Worm (Caenorhabditis elegans) whole organism, young adult: ENCODE results near the gene srh-62.
A peak's percentile ranks its signal among the peaks of the same experiment; 100 is the strongest.

ENCODE experiments used
- B0261.1 ChIP-seq: sonication (generic microtip); optimal IDR thresholded peaks from 2 replicates; lab custom pipeline; 2016; ENCODE audit warnings: mild to moderate bottlenecking, missing genetic modification characterization, moderate library complexity, missing compliant biosample characterization
- B0336.3 ChIP-seq: fragments of 200-800 bp; sonication (Bioruptor generic); IDR thresholded peaks from 2 replicates; pipeline ENCODE4 v1.3.6; 2022; ENCODE audit warnings: missing genetic modification characterization, missing compliant biosample characterization
- C06A6.2 ChIP-seq: fragments of 200-800 bp; sonication (Bioruptor generic); conservative IDR thresholded peaks from 2 replicates; pipeline ENCODE4 v1.3.6; 2022; ENCODE audit warnings: missing genetic modification characterization, missing compliant biosample characterization
- F33H1.4 ChIP-seq: fragments of 200-800 bp; sonication (Bioruptor generic); IDR thresholded peaks from 2 replicates; pipeline ENCODE4 v1.3.6; 2022; ENCODE audit warnings: missing genetic modification reagents, missing genetic modification characterization, missing compliant biosample characterization
- F37B4.10 ChIP-seq: fragments of 200-800 bp; sonication (Bioruptor generic); IDR thresholded peaks from 2 replicates; pipeline ENCODE4 v1.3.6; 2022; ENCODE audit warnings: missing genetic modification characterization, missing compliant biosample characterization
- F39B2.1 ChIP-seq: fragments of 200-800 bp; sonication (Bioruptor generic); IDR thresholded peaks from 2 replicates; pipeline ENCODE4 v1.3.6; 2022; ENCODE audit warnings: missing genetic modification reagents, missing genetic modification characterization, missing compliant biosample characterization
- F52B5.7 ChIP-seq: sonication (generic microtip); optimal IDR thresholded peaks from 2 replicates; lab custom pipeline; 2016; ENCODE audit warnings: mild to moderate bottlenecking, missing genetic modification characterization, missing compliant biosample characterization
- T07F8.4 ChIP-seq: sonication (generic microtip); optimal IDR thresholded peaks from 2 replicates; lab custom pipeline; 2016; ENCODE audit warnings: mild to moderate bottlenecking, missing genetic modification characterization, moderate library complexity, missing compliant biosample characterization
- Y53G8AR.9 ChIP-seq: fragments of 200-800 bp; sonication (Bioruptor generic); conservative IDR thresholded peaks from 2 replicates; pipeline ENCODE4 v1.3.6; 2022; ENCODE audit warnings: missing genetic modification reagents, missing genetic modification characterization, missing compliant biosample characterization
- Y79H2A.3 ChIP-seq: fragments of 200-800 bp; sonication (Bioruptor generic); conservative IDR thresholded peaks from 2 replicates; pipeline ENCODE4 v1.3.6; 2022; ENCODE audit warnings: missing genetic modification reagents, missing genetic modification characterization, missing compliant biosample characterization
- akir-1 ChIP-seq: fragments of 200-800 bp; sonication (Bioruptor generic); optimal IDR thresholded peaks from 2 replicates; lab custom pipeline; 2018; ENCODE audit warnings: mild to moderate bottlenecking, missing genetic modification characterization, moderate library complexity, missing compliant biosample characterization
- attf-3 ChIP-seq: fragments of 200-800 bp; sonication (Bioruptor generic); conservative IDR thresholded peaks from 2 replicates; pipeline ENCODE4 v1.3.6; 2022; ENCODE audit warnings: missing genetic modification reagents, missing genetic modification characterization, missing compliant biosample characterization
- bed-1 ChIP-seq: fragments of 200-800 bp; sonication (Bioruptor generic); IDR thresholded peaks from 2 replicates; pipeline ENCODE4 v1.3.6; 2022; ENCODE audit warnings: missing genetic modification reagents, missing genetic modification characterization, missing compliant biosample characterization
- bed-2 ChIP-seq: fragments of 200-800 bp; sonication (Bioruptor generic); IDR thresholded peaks from 2 replicates; pipeline ENCODE4 v1.3.6; 2022; ENCODE audit warnings: missing genetic modification reagents, missing genetic modification characterization, missing compliant biosample characterization
- ccch-3 ChIP-seq: fragments of 200-800 bp; sonication (Bioruptor generic); optimal IDR thresholded peaks from 2 replicates; lab custom pipeline; 2018; ENCODE audit warnings: mild to moderate bottlenecking, missing genetic modification characterization, missing compliant biosample characterization
- ceh-100 ChIP-seq: fragments of 200-800 bp; sonication (Bioruptor generic); IDR thresholded peaks from 2 replicates; pipeline ENCODE4 v1.3.6; 2022; ENCODE audit warnings: missing genetic modification reagents, missing genetic modification characterization, missing compliant biosample characterization
- ceh-58 ChIP-seq: fragments of 200-800 bp; sonication (Bioruptor generic); IDR thresholded peaks from 2 replicates; pipeline ENCODE4 v1.3.6; 2022; ENCODE audit warnings: missing genetic modification characterization, missing compliant biosample characterization
- ceh-79 ChIP-seq: sonication (generic microtip); optimal IDR thresholded peaks from 2 replicates; lab custom pipeline; 2017; ENCODE audit warnings: mild to moderate bottlenecking, missing genetic modification characterization, missing compliant biosample characterization
- dpff-1 ChIP-seq: sonication (generic microtip); optimal IDR thresholded peaks from 2 replicates; lab custom pipeline; 2017; ENCODE audit warnings: mild to moderate bottlenecking, missing genetic modification characterization, missing compliant biosample characterization
- egl-18 ChIP-seq: fragments of 200-800 bp; sonication (Bioruptor generic); IDR thresholded peaks from 2 replicates; pipeline ENCODE4 v1.3.6; 2022; ENCODE audit warnings: missing genetic modification reagents, missing genetic modification characterization, missing compliant biosample characterization
- egrh-3 ChIP-seq: fragments of 200-800 bp; sonication (Bioruptor generic); IDR thresholded peaks from 2 replicates; pipeline ENCODE4 v1.3.6; 2022; ENCODE audit warnings: missing genetic modification reagents, missing genetic modification characterization, missing compliant biosample characterization
- ets-4 ChIP-seq: fragments of 200-800 bp; sonication (Bioruptor generic); optimal IDR thresholded peaks from 2 replicates; lab custom pipeline; 2018; ENCODE audit warnings: mild to moderate bottlenecking, missing genetic modification characterization, missing compliant biosample characterization
- him-1 ChIP-seq: sonication (generic microtip); optimal IDR thresholded peaks from 2 replicates; lab custom pipeline; 2016; ENCODE audit warnings: missing genotype, missing genetic modification reagents, missing genetic modification characterization, missing compliant biosample characterization
- hrde-1 ChIP-seq: sonication (generic microtip); optimal IDR thresholded peaks from 2 replicates; lab custom pipeline; 2016; ENCODE audit warnings: missing genetic modification characterization, mild to moderate bottlenecking, missing compliant biosample characterization, moderate library complexity, missing genotype, missing genetic modification reagents, borderline replicate concordance
- let-526 ChIP-seq: fragments of 200-800 bp; sonication (Bioruptor generic); IDR thresholded peaks from 2 replicates; pipeline ENCODE4 v1.3.6; 2022; ENCODE audit warnings: missing genetic modification reagents, missing genetic modification characterization, missing compliant biosample characterization
- lin-40 ChIP-seq: sonication (generic microtip); optimal IDR thresholded peaks from 2 replicates; lab custom pipeline; 2016; ENCODE audit warnings: missing genetic modification characterization, mild to moderate bottlenecking, missing compliant biosample characterization, missing genotype, missing genetic modification reagents
- madf-8 ChIP-seq: fragments of 200-800 bp; sonication (Bioruptor generic); conservative IDR thresholded peaks from 2 replicates; pipeline ENCODE4 v1.3.6; 2022; ENCODE audit warnings: missing genetic modification reagents, missing genetic modification characterization, missing compliant biosample characterization
- mel-28 ChIP-seq: sonication (generic microtip); optimal IDR thresholded peaks from 2 replicates; lab custom pipeline; 2016; ENCODE audit warnings: borderline replicate concordance, mild to moderate bottlenecking, missing genetic modification characterization, missing compliant biosample characterization
- mxl-1 ChIP-seq: sonication (generic microtip); optimal IDR thresholded peaks from 2 replicates; lab custom pipeline; 2016; ENCODE audit warnings: missing genetic modification characterization, missing compliant biosample characterization
- nfya-2 ChIP-seq: fragments of 200-800 bp; sonication (Bioruptor generic); IDR thresholded peaks from 2 replicates; pipeline ENCODE4 v1.3.6; 2022; ENCODE audit warnings: missing genetic modification reagents, missing genetic modification characterization, missing compliant biosample characterization
- nhr-120 ChIP-seq: fragments of 200-800 bp; sonication (Bioruptor generic); IDR thresholded peaks from 2 replicates; pipeline ENCODE4 v1.3.6; 2022; ENCODE audit warnings: missing genetic modification characterization, missing compliant biosample characterization
- nhr-179 ChIP-seq: sonication (generic microtip); optimal IDR thresholded peaks from 2 replicates; lab custom pipeline; 2016; ENCODE audit warnings: mild to moderate bottlenecking, missing genetic modification characterization, missing compliant biosample characterization
- nhr-27 ChIP-seq: fragments of 200-800 bp; sonication (Bioruptor generic); optimal IDR thresholded peaks from 2 replicates; lab custom pipeline; 2018; ENCODE audit warnings: mild to moderate bottlenecking, missing genetic modification characterization, moderate library complexity, missing compliant biosample characterization
- pha-4 ChIP-seq: fragments of 150-350 bp; sonication (generic microtip); optimal IDR thresholded peaks from 2 replicates; lab custom pipeline; 2014; ENCODE audit warnings: missing biosample characterization, missing genetic modification reagents, missing genetic modification characterization
- rcor-1 ChIP-seq: fragments of 200-800 bp; sonication (Bioruptor generic); IDR thresholded peaks from 2 replicates; pipeline ENCODE4 v1.3.6; 2022; ENCODE audit warnings: missing genetic modification reagents, missing genetic modification characterization, missing compliant biosample characterization
- repo-1 ChIP-seq: sonication (generic microtip); optimal IDR thresholded peaks from 2 replicates; lab custom pipeline; 2017; ENCODE audit warnings: mild to moderate bottlenecking, missing genetic modification characterization, missing compliant biosample characterization
- snpc-1.1 ChIP-seq: sonication (generic microtip); optimal IDR thresholded peaks from 2 replicates; lab custom pipeline; 2017; ENCODE audit warnings: missing genetic modification characterization, mild to moderate bottlenecking, missing compliant biosample characterization, antibody characterized with exemption, moderate library complexity, missing genotype, missing genetic modification reagents; ENCODE audit not compliant: insufficient read depth
- snpc-1.3 ChIP-seq: sonication (generic microtip); optimal IDR thresholded peaks from 2 replicates; lab custom pipeline; 2017; ENCODE audit warnings: missing genetic modification characterization, mild to moderate bottlenecking, missing compliant biosample characterization, antibody characterized with exemption, moderate library complexity, missing genotype, missing genetic modification reagents; ENCODE audit not compliant: insufficient read depth
- somi-1 ChIP-seq: fragments of 200-800 bp; sonication (Bioruptor generic); optimal IDR thresholded peaks from 2 replicates; lab custom pipeline; 2018; ENCODE audit warnings: mild to moderate bottlenecking, missing genetic modification characterization, missing compliant biosample characterization
- tlf-1 ChIP-seq: fragments of 200-800 bp; sonication (Bioruptor generic); optimal IDR thresholded peaks from 2 replicates; lab custom pipeline; 2018; ENCODE audit warnings: mild to moderate bottlenecking, missing genetic modification characterization, missing compliant biosample characterization
- unc-62 ChIP-seq: fragments of 150-350 bp; optimal IDR thresholded peaks from 2 replicates; lab custom pipeline; 2014; ENCODE audit warnings: missing biosample characterization, missing genetic modification reagents, missing genetic modification characterization
- xnd-1 ChIP-seq: sonication (generic microtip); optimal IDR thresholded peaks from 2 replicates; lab custom pipeline; 2016; ENCODE audit warnings: missing genotype, missing genetic modification reagents, missing genetic modification characterization, missing compliant biosample characterization
- zfh-2 ChIP-seq: fragments of 200-800 bp; sonication (Bioruptor generic); conservative IDR thresholded peaks from 2 replicates; pipeline ENCODE4 v1.3.6; 2022; ENCODE audit warnings: missing genetic modification reagents, missing genetic modification characterization, missing compliant biosample characterization
- zim-3 ChIP-seq: sonication (generic microtip); optimal IDR thresholded peaks from 2 replicates; lab custom pipeline; 2017; ENCODE audit warnings: mild to moderate bottlenecking, missing genetic modification characterization, moderate library complexity, missing compliant biosample characterization
- ztf-25 ChIP-seq: fragments of 200-800 bp; sonication (Bioruptor generic); IDR thresholded peaks from 2 replicates; pipeline ENCODE4 v1.3.6; 2022; ENCODE audit warnings: missing genetic modification reagents, missing genetic modification characterization, missing compliant biosample characterization
- ztf-3 ChIP-seq: fragments of 200-800 bp; sonication (Bioruptor generic); optimal IDR thresholded peaks from 2 replicates; lab custom pipeline; 2018; ENCODE audit warnings: mild to moderate bottlenecking, missing genetic modification characterization, missing compliant biosample characterization
- ztf-6 ChIP-seq: fragments of 200-800 bp; sonication (Bioruptor generic); IDR thresholded peaks from 2 replicates; pipeline ENCODE4 v1.3.6; 2022; ENCODE audit warnings: missing genetic modification reagents, missing genetic modification characterization, missing compliant biosample characterization

srh-62 gene

DNA sequence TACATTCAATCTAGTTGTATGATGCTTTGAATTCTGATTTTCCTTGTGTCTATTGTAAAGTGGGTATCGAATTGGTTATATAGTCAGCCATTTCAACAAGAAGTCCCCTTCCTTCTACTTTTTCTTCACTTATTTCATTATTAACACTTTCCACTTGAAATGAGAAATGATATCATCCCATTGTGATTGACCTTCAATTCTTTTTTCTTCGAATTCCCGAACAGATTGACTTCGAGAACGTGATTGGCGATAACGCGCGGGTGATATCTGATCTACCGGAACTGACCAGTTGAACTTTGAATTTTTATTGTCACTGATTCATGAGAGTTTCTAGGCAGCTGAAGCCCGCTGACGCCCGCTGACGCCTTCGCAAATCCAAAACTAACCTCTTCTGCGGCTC, 24.7 kb downstream of the srh-62 start:
- no peak for TF ChIP-seq attf-3 (GFP tag; lab: Robert Waterston, UW)
- 0 out of 2 replicates have a peak, but pooled peaks have one; percentile 17 for TF ChIP-seq egl-18 (GFP tag; lab: Robert Waterston, UW)
- TF ChIP-seq lin-40 = no peak
- no peak for TF ChIP-seq ztf-3 (GFP tag; lab: Kevin White, UChicago)
- no peak for TF ChIP-seq B0336.3 (GFP tag; lab: Robert Waterston, UW)
- TF ChIP-seq bed-2 (GFP tag; lab: Robert Waterston, UW) = no peak
- no peak for TF ChIP-seq Y53G8AR.9 (GFP tag; lab: Robert Waterston, UW)
- TF ChIP-seq tlf-1 (GFP tag; lab: Kevin White, UChicago) = no peak
- TF ChIP-seq nhr-120 (GFP tag; lab: Robert Waterston, UW) = no peak
- TF ChIP-seq ccch-3 (GFP tag; lab: Kevin White, UChicago) = no peak
- TF ChIP-seq xnd-1 (tag; lab: Kevin White, UChicago) = no peak
- peak; percentile 40; the same call in 1 of the 2 replicates for TF ChIP-seq C06A6.2 (GFP tag; lab: Robert Waterston, UW)
- TF ChIP-seq nhr-179 (tag; lab: Kevin White, UChicago) = no peak
- TF ChIP-seq let-526 (GFP tag; lab: Robert Waterston, UW) = no peak
- TF ChIP-seq nfya-2 = no peak
- no peak for TF ChIP-seq somi-1
- no peak for TF ChIP-seq zim-3 (tag; lab: Kevin White, UChicago)

DNA sequence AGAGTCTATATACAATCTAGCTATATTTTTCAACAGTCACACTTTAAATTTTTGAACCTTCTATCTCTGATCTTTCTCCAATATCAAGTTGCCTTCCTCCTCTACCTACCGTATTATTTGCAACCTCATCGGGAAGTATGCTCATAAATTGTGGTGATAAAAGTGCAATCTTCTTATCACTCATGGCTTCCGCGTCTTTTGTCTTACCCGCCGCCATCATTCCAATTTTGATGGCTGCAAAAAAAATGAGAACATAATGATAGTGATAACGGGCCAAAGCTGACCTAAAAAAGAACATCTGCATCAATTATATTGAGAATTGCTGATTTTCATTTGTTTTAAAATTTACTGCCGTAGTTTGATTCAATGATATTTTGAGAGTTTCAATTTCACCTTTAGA, 26.1 kb downstream of the srh-62 start:
- TF ChIP-seq mel-28 (tag; lab: Kevin White, UChicago) (no peak), B0261.1 (no peak), F37B4.10 (GFP tag; lab: Robert Waterston, UW) (no peak), F52B5.7 (tag; lab: Kevin White, UChicago) (no peak), him-1 (tag; lab: Kevin White, UChicago) (no peak), dpff-1 (no peak), lin-40 (no peak), ceh-79 (tag; lab: Kevin White, UChicago) (no peak), madf-8 (GFP tag; lab: Robert Waterston, UW) (no peak), egrh-3 (GFP tag; lab: Robert Waterston, UW) (no peak), nhr-27 (no peak), ztf-6 (GFP tag; lab: Robert Waterston, UW) (no peak), mxl-1 (tag; lab: Kevin White, UChicago) (no peak), bed-1 (GFP tag; lab: Robert Waterston, UW) (no peak), akir-1 (GFP tag; lab: Kevin White, UChicago) (no peak), pha-4 (no peak), F39B2.1 (GFP tag; lab: Robert Waterston, UW) (no peak), unc-62 (GFP tag; lab: Kevin White, UChicago) (no peak)
- TF ChIP-seq, all 124 proteins: peak for 0

DNA sequence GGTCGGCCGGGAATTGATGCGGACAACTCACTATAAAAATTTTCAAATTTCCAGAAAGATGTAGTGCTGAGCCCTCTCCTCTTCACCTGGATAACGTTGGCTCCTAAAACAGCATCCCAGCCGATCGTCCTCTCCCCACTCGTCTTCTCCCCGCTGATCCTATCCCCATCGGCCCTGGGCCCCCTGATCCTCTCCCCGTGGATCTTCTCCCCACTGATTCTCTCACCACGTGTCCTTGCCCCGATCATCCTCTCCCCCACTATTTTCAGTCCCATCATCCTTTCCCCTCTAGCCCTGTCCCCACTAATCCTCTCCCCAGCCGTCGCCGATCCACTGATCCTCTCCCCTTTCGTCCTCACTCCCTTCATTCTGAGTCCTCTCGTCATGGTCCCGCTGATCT, 29.7 kb downstream of the srh-62 start:
- no peak for TF ChIP-seq unc-62 (GFP tag; lab: Kevin White, UChicago)
- TF ChIP-seq lin-40 = no peak
- 0 out of 2 replicates have a peak, but pooled peaks have one; percentile 17 for TF ChIP-seq egrh-3 (GFP tag; lab: Robert Waterston, UW)
- TF ChIP-seq ztf-25 (GFP tag; lab: Robert Waterston, UW) = no peak
- no peak for TF ChIP-seq snpc-1.1 (tag; lab: Kevin White, UChicago)
- no peak for TF ChIP-seq hrde-1 (tag; lab: Kevin White, UChicago)
- no peak for TF ChIP-seq rcor-1 (GFP tag; lab: Robert Waterston, UW)
- no peak for TF ChIP-seq Y79H2A.3 (GFP tag; lab: Robert Waterston, UW)
- TF ChIP-seq F33H1.4 = no peak
- no peak for TF ChIP-seq ceh-58
- no peak for TF ChIP-seq ceh-100
- no peak for TF ChIP-seq snpc-1.3 (tag; lab: Kevin White, UChicago)
- TF ChIP-seq bed-2 (GFP tag; lab: Robert Waterston, UW) = no peak
- TF ChIP-seq repo-1 (tag; lab: Kevin White, UChicago) = no peak
- no peak for TF ChIP-seq ets-4 (GFP tag; lab: Kevin White, UChicago)
- no peak for TF ChIP-seq T07F8.4
- peak; percentile 80 for TF ChIP-seq zfh-2 (GFP tag; lab: Robert Waterston, UW)
